ENCODE assay signal across 4 fruit fly cellular contexts in genomic region chr3R:16251270-16251925, dm6.
TF ChIP-seq lines count a peak whose summit lies in the region.

No protein-coding gene starts in this region.

- TF ChIP-seq CTCF in whole organism, embryonic (GFP tag; optimal IDR thresholded peaks at IDR 0.05; lab: Kevin White, UChicago): no peak

TF ChIP-seq in whole organism, adult, 20 proteins besides CTCF, POLR2A, EP300 and RAD21:
- TF ChIP-seq Mnt (GFP tag; optimal IDR thresholded peaks at IDR 0.05; lab: Kevin White, UChicago): no peak
- TF ChIP-seq tj (GFP tag; optimal IDR thresholded peaks at IDR 0.05; lab: Kevin White, UChicago): peak; percentile 58

TF ChIP-seq in whole organism, embryonic, 481 proteins besides CTCF, POLR2A, EP300 and RAD21 (continues in another document):
- TF ChIP-seq fru (optimal IDR thresholded peaks at IDR 0.05; lab: Kevin White, UChicago): no peak
- peak; percentile 72 for TF ChIP-seq CG15479 (GFP tag; optimal IDR thresholded peaks at IDR 0.05; lab: Kevin White, UChicago)
- no peak for TF ChIP-seq NC2β (GFP tag; optimal IDR thresholded peaks at IDR 0.05; lab: Kevin White, UChicago)
- TF ChIP-seq CG1602 (GFP tag; optimal IDR thresholded peaks at IDR 0.05; lab: Kevin White, UChicago): no peak
- TF ChIP-seq tio (GFP tag; optimal IDR thresholded peaks at IDR 0.05; lab: Kevin White, UChicago): no peak
- TF ChIP-seq chn (GFP tag; optimal IDR thresholded peaks at IDR 0.05; lab: Kevin White, UChicago): no peak
- no peak for TF ChIP-seq Hey (tag; optimal IDR thresholded peaks at IDR 0.05; lab: Kevin White, UChicago)
- peak; percentile 69 for TF ChIP-seq oc (tag; optimal IDR thresholded peaks at IDR 0.05; lab: Kevin White, UChicago)
- peak; percentile 16 for TF ChIP-seq CG13894 (tag; optimal IDR thresholded peaks at IDR 0.05; lab: Kevin White, UChicago)
- no peak for TF ChIP-seq dmrt99B (tag; optimal IDR thresholded peaks at IDR 0.05; lab: Kevin White, UChicago)
- no peak for TF ChIP-seq B-H2 (GFP tag; optimal IDR thresholded peaks at IDR 0.05; lab: Kevin White, UChicago)
- TF ChIP-seq z (GFP tag; IDR thresholded peaks at IDR 0.05; lab: Robert Waterston, UW): no peak
- TF ChIP-seq ase (GFP tag; IDR thresholded peaks at IDR 0.05; lab: Robert Waterston, UW): no peak
- TF ChIP-seq Scr (GFP tag; IDR thresholded peaks at IDR 0.05; lab: Robert Waterston, UW; ENCODE audit: partially characterized antibody): no peak
- TF ChIP-seq kni (GFP tag; optimal IDR thresholded peaks at IDR 0.05; lab: Kevin White, UChicago): peak; percentile 50
- TF ChIP-seq CG12659 (GFP tag; optimal IDR thresholded peaks at IDR 0.05; lab: Kevin White, UChicago): no peak
- TF ChIP-seq CG8281 (tag; optimal IDR thresholded peaks at IDR 0.05; lab: Kevin White, UChicago): peak; percentile 36
- no peak for TF ChIP-seq Sry-β (GFP tag; optimal IDR thresholded peaks at IDR 0.05; lab: Kevin White, UChicago)
- TF ChIP-seq p53 (GFP tag; optimal IDR thresholded peaks at IDR 0.05; lab: Kevin White, UChicago): no peak
- TF ChIP-seq Vsx1 (GFP tag; optimal IDR thresholded peaks at IDR 0.05; lab: Kevin White, UChicago): no peak
- no peak for TF ChIP-seq CG17829 (tag; optimal IDR thresholded peaks at IDR 0.05; lab: Kevin White, UChicago)
- no peak for TF ChIP-seq CG32767 (GFP tag; IDR thresholded peaks at IDR 0.05; lab: Robert Waterston, UW)
- TF ChIP-seq CG2202 (tag; optimal IDR thresholded peaks at IDR 0.05; lab: Kevin White, UChicago): no peak
- TF ChIP-seq pfk (GFP tag; optimal IDR thresholded peaks at IDR 0.05; lab: Kevin White, UChicago): no peak
- no peak for TF ChIP-seq CG14710 (tag; optimal IDR thresholded peaks at IDR 0.05; lab: Kevin White, UChicago)
- TF ChIP-seq hth (optimal IDR thresholded peaks at IDR 0.05; lab: Kevin White, UChicago): peak; percentile 89
- no peak for TF ChIP-seq E2f2 (GFP tag; IDR thresholded peaks at IDR 0.05; lab: Robert Waterston, UW)
- no peak for TF ChIP-seq CrebB (tag; optimal IDR thresholded peaks at IDR 0.05; lab: Kevin White, UChicago)
- TF ChIP-seq Abd-B (GFP tag; optimal IDR thresholded peaks at IDR 0.05; lab: Kevin White, UChicago): no peak
- no peak for TF ChIP-seq Dad (GFP tag; optimal IDR thresholded peaks at IDR 0.05; lab: Kevin White, UChicago)
- no peak for TF ChIP-seq hbn (GFP tag; IDR thresholded peaks at IDR 0.05; lab: Robert Waterston, UW; ENCODE audit: partially characterized antibody)

TF ChIP-seq in whole organism, prepupa, 60 proteins besides CTCF, POLR2A, EP300 and RAD21:
- TF ChIP-seq svp (GFP tag; lab: Kevin White, UChicago) (peak; percentile 59), topi (GFP tag; optimal IDR thresholded peaks at IDR 0.05; lab: Kevin White, UChicago) (no peak)

TF ChIP-seq in whole organism, pupa, 21 proteins besides CTCF, POLR2A, EP300 and RAD21:
- TF ChIP-seq Ets98B (GFP tag; IDR thresholded peaks at IDR 0.05; lab: Robert Waterston, UW) (no peak), Snoo (tag; optimal IDR thresholded peaks at IDR 0.05; lab: Kevin White, UChicago) (no peak), CG34367 (tag; optimal IDR thresholded peaks at IDR 0.05; lab: Kevin White, UChicago) (no peak), EcR (GFP tag; optimal IDR thresholded peaks at IDR 0.05; lab: Kevin White, UChicago) (peak; percentile 63), CG14655 (GFP tag; optimal IDR thresholded peaks at IDR 0.05; lab: Kevin White, UChicago) (no peak), Pif1B (GFP tag; optimal IDR thresholded peaks at IDR 0.05; lab: Kevin White, UChicago) (no peak), CG9948 (tag; optimal IDR thresholded peaks at IDR 0.05; lab: Kevin White, UChicago) (no peak), CG12605 (GFP tag; IDR thresholded peaks at IDR 0.05; lab: Robert Waterston, UW) (no peak)
TF ChIP-seq in whole organism, pupa: peak in this region for 1.
